Fruit fly (Drosophila melanogaster): ENCODE data around the gene pug.

The pug gene

dm6 chr3R:10678935-10679565 lies 17.3 kb upstream of the pug start:
- peak; percentile 39; the same call in 1 of the 3 replicates for TF ChIP-seq eg (GFP tag; IDR thresholded peaks at IDR 0.05)
- TF ChIP-seq dac (GFP tag; optimal IDR thresholded peaks at IDR 0.05): no peak
- TF ChIP-seq CG11294 (GFP tag; IDR thresholded peaks at IDR 0.05): no peak
- TF ChIP-seq Gug (GFP tag; IDR thresholded peaks at IDR 0.05): no peak
- TF ChIP-seq net (GFP tag; optimal IDR thresholded peaks at IDR 0.05): no peak
- no peak for TF ChIP-seq cyc (GFP tag; optimal IDR thresholded peaks at IDR 0.05)
- TF ChIP-seq svp (GFP tag): peak; percentile 80
- no peak for TF ChIP-seq CG6854 (GFP tag; optimal IDR thresholded peaks at IDR 0.05)

- TF ChIP-seq dac (GFP tag; optimal IDR thresholded peaks at IDR 0.05): no peak
- TF ChIP-seq svp (GFP tag): peak; percentile 50
- TF ChIP-seq Gug (GFP tag; IDR thresholded peaks at IDR 0.05): no peak
- no peak for TF ChIP-seq spab (GFP tag; optimal IDR thresholded peaks at IDR 0.05)
Measured at dm6 chr3R:10679911-10680310, 16.4 kb upstream of the pug start.

- peak; percentile 78 for TF ChIP-seq fd59A (GFP tag; optimal IDR thresholded peaks at IDR 0.05)
- TF ChIP-seq Blimp-1 (GFP tag; optimal IDR thresholded peaks at IDR 0.05): no peak
- peak; percentile 67 for TF ChIP-seq dac (GFP tag; optimal IDR thresholded peaks at IDR 0.05)
- TF ChIP-seq CG8632 (GFP tag; optimal IDR thresholded peaks at IDR 0.05): peak; percentile 82
- peak; percentile 85 for TF ChIP-seq CG10631 (GFP tag; optimal IDR thresholded peaks at IDR 0.05)
- peak; percentile 59 for TF ChIP-seq dsx (GFP tag; optimal IDR thresholded peaks at IDR 0.05; ENCODE audit: poor library complexity, severe bottlenecking)
- peak; percentile 78 for TF ChIP-seq CG10669 (GFP tag; optimal IDR thresholded peaks at IDR 0.05)
- TF ChIP-seq CG8119 (GFP tag; IDR thresholded peaks at IDR 0.05): peak; percentile 91
- TF ChIP-seq Hr4 (GFP tag; optimal IDR thresholded peaks at IDR 0.05): peak; percentile 88
- TF ChIP-seq CG6792 (GFP tag; optimal IDR thresholded peaks at IDR 0.05): peak; percentile 88
- peak; percentile 90 for TF ChIP-seq eg (GFP tag; IDR thresholded peaks at IDR 0.05)
- peak; percentile 77 for TF ChIP-seq CG6276 (GFP tag; optimal IDR thresholded peaks at IDR 0.05)
- TF ChIP-seq CG8319 (GFP tag; optimal IDR thresholded peaks at IDR 0.05): peak; percentile 81
- TF ChIP-seq topi (GFP tag; optimal IDR thresholded peaks at IDR 0.05): peak; percentile 85
- TF ChIP-seq Sox102F (GFP tag; optimal IDR thresholded peaks at IDR 0.05): peak; percentile 81
- TF ChIP-seq CG11762 (GFP tag; optimal IDR thresholded peaks at IDR 0.05; ENCODE audit: insufficient read depth): peak; percentile 80
- peak; percentile 76 for TF ChIP-seq fkh (GFP tag; optimal IDR thresholded peaks at IDR 0.05)
- peak; percentile 89 for TF ChIP-seq CG31627 (GFP tag; optimal IDR thresholded peaks at IDR 0.05)
- TF ChIP-seq CG3032 (tag; optimal IDR thresholded peaks at IDR 0.05): peak; percentile 68
- no peak for TF ChIP-seq CG6854 (GFP tag; optimal IDR thresholded peaks at IDR 0.05)
- TF ChIP-seq Eip75B (GFP tag; optimal IDR thresholded peaks at IDR 0.05): peak; percentile 87
- TF ChIP-seq acj6 (GFP tag; optimal IDR thresholded peaks at IDR 0.05): peak; percentile 89
- TF ChIP-seq pdm3 (GFP tag; optimal IDR thresholded peaks at IDR 0.05): peak; percentile 91
- TF ChIP-seq CG15336 (GFP tag; IDR thresholded peaks at IDR 0.05): peak; percentile 90
- TF ChIP-seq spab (GFP tag; optimal IDR thresholded peaks at IDR 0.05): peak; percentile 59
- TF ChIP-seq fd85E (GFP tag; optimal IDR thresholded peaks at IDR 0.05): peak; percentile 32
- TF ChIP-seq Ets21C (GFP tag; optimal IDR thresholded peaks at IDR 0.05): peak; percentile 79
- TF ChIP-seq CG3919 (GFP tag; optimal IDR thresholded peaks at IDR 0.05): peak; percentile 88
- TF ChIP-seq Hr38 (GFP tag; optimal IDR thresholded peaks at IDR 0.05): no peak
- peak; percentile 55 to 57 for TF ChIP-seq ss (GFP tag; optimal IDR thresholded peaks at IDR 0.05)
- TF ChIP-seq OdsH (GFP tag; optimal IDR thresholded peaks at IDR 0.05): peak; percentile 92
- peak; percentile 54 for TF ChIP-seq CG6808 (GFP tag; optimal IDR thresholded peaks at IDR 0.05)
- TF ChIP-seq cyc (GFP tag; optimal IDR thresholded peaks at IDR 0.05): peak; percentile 86
- peak; percentile 89 for TF ChIP-seq Sox14 (GFP tag; optimal IDR thresholded peaks at IDR 0.05)
- TF ChIP-seq lz (GFP tag; optimal IDR thresholded peaks at IDR 0.05): peak; percentile 83
- peak; percentile 34 for TF ChIP-seq CG9139 (GFP tag; optimal IDR thresholded peaks at IDR 0.05)
- peak; percentile 90 for TF ChIP-seq CG32006 (GFP tag; optimal IDR thresholded peaks at IDR 0.05)
- TF ChIP-seq CG11294 (GFP tag; IDR thresholded peaks at IDR 0.05): peak; percentile 66
- peak; percentile 80 for TF ChIP-seq CG1621 (tag; optimal IDR thresholded peaks at IDR 0.05)
- TF ChIP-seq CG7368 (GFP tag; optimal IDR thresholded peaks at IDR 0.05): peak; percentile 67
- peak; percentile 98 for TF ChIP-seq Eip78C (GFP tag)
Measured at dm6 chr3R:10680825-10681681, 15.3 kb upstream of the pug start, which contains the start of gene Phyhd1. Gene Phyhd1, minus strand, starts transcription at chr3R:10680925.
